Fruit fly (Drosophila melanogaster) ovary, adult (tissue): ENCODE data around the gene CG13983.

ENCODE experiments used
- CG17801 ChIP-seq: fragments of 200-800 bp; optimal IDR thresholded peaks from 2 replicates; lab custom pipeline; 2019; ENCODE audit warnings: missing biosample characterization, mild to moderate bottlenecking, missing genetic modification characterization, moderate library complexity; ENCODE audit not compliant: partially characterized antibody

The CG13983 gene

dm6 chr2L:6252258-6253004 is 11.9 kb downstream of the CG13983 start:
- TF ChIP-seq CG17801 (GFP tag; lab: Kevin White, UChicago) = no peak

- no peak for TF ChIP-seq CG17801 (GFP tag; lab: Kevin White, UChicago)
Observed at dm6 chr2L:6249421-6249820, 14.9 kb downstream of the CG13983 start.

- TF ChIP-seq CG17801 (GFP tag; lab: Kevin White, UChicago) = no peak
Observed at dm6 chr2L:6242026-6242425, 22.3 kb downstream of the CG13983 start.

dm6 chr2L:6241037-6241436 is 23.3 kb downstream of the CG13983 start:
- TF ChIP-seq CG17801 (GFP tag; lab: Kevin White, UChicago) = no peak

dm6 chr2L:6239286-6239685 is 25.0 kb downstream of the CG13983 start:
- no peak for TF ChIP-seq CG17801 (GFP tag; lab: Kevin White, UChicago)

dm6 chr2L:6236426-6236825 is 27.9 kb downstream of the CG13983 start:
- no peak for TF ChIP-seq CG17801 (GFP tag; lab: Kevin White, UChicago)

- TF ChIP-seq CG17801 (GFP tag; lab: Kevin White, UChicago) = no peak
Observed at dm6 chr2L:6229181-6229755, 35.0 kb downstream of the CG13983 start.

- no peak for TF ChIP-seq CG17801 (GFP tag; lab: Kevin White, UChicago)
Observed at dm6 chr2L:6228532-6228931, 35.8 kb downstream of the CG13983 start.

- no peak for TF ChIP-seq CG17801 (GFP tag; lab: Kevin White, UChicago)
Observed at dm6 chr2L:6224803-6225202, 39.5 kb downstream of the CG13983 start, which contains the start of gene Ugt37B1. Gene Ugt37B1 (plus strand): TSS chr2L:6225048.

- no peak for TF ChIP-seq CG17801 (GFP tag; lab: Kevin White, UChicago)
Observed at dm6 chr2L:6224202-6224601, 40.1 kb downstream of the CG13983 start.

dm6 chr2L:6220966-6221365 is 43.3 kb downstream of the CG13983 start:
- no peak for TF ChIP-seq CG17801 (GFP tag; lab: Kevin White, UChicago)

dm6 chr2L:6218669-6219406 is 45.5 kb downstream of the CG13983 start:
- no peak for TF ChIP-seq CG17801 (GFP tag; lab: Kevin White, UChicago)

- TF ChIP-seq CG17801 (GFP tag; lab: Kevin White, UChicago) = no peak
Observed at dm6 chr2L:6215897-6216296, 48.4 kb downstream of the CG13983 start.
